Fruit fly (Drosophila melanogaster): ENCODE data around the gene Keap1.

Keap1 gene

dm6 chr3R:17065018-17065784 lies 14.5 kb downstream of the Keap1 start (continued):
- TF ChIP-seq CG10209 (GFP tag; optimal IDR thresholded peaks at IDR 0.05) (peak; percentile 93), D19B (GFP tag; optimal IDR thresholded peaks at IDR 0.05) (peak; percentile 85), knrl (GFP tag; IDR thresholded peaks at IDR 0.05; ENCODE audit: partially characterized antibody) (no peak), CG14965 (GFP tag; optimal IDR thresholded peaks at IDR 0.05; ENCODE audit: borderline replicate concordance) (peak; percentile 19), Drgx (GFP tag; IDR thresholded peaks at IDR 0.05) (peak; percentile 92), CG12071 (GFP tag; optimal IDR thresholded peaks at IDR 0.05) (peak; percentile 89), h (optimal IDR thresholded peaks at IDR 0.05) (no peak), crol (GFP tag; IDR thresholded peaks at IDR 0.05) (peak; percentile 98), CG17186 (GFP tag; optimal IDR thresholded peaks at IDR 0.05) (peak; percentile 25), repo (GFP tag; optimal IDR thresholded peaks at IDR 0.05) (peak; percentile 57), CG10654 (GFP tag; optimal IDR thresholded peaks at IDR 0.05) (peak; percentile 89), Oaz (GFP tag; IDR thresholded peaks at IDR 0.05) (peak; percentile 71), CG12769 (tag; optimal IDR thresholded peaks at IDR 0.05) (peak; percentile 96), CG4730 (GFP tag; IDR thresholded peaks at IDR 0.05) (peak; percentile 78), Hr78 (GFP tag; optimal IDR thresholded peaks at IDR 0.05) (peak in 1 of 2 experiments; percentile 87), CG17568 (GFP tag; optimal IDR thresholded peaks at IDR 0.05) (peak; percentile 86), CG2129 (GFP tag; IDR thresholded peaks at IDR 0.05; ENCODE audit: partially characterized antibody) (no peak), CG17829 (tag; optimal IDR thresholded peaks at IDR 0.05) (peak; percentile 95), hkb (optimal IDR thresholded peaks at IDR 0.05) (no peak), hkb (GFP tag; IDR thresholded peaks at IDR 0.05) (peak; percentile 91), Gug (GFP tag; IDR thresholded peaks at IDR 0.05) (peak; percentile 76), CG18011 (GFP tag; optimal IDR thresholded peaks at IDR 0.05) (peak; percentile 77), tio (GFP tag; optimal IDR thresholded peaks at IDR 0.05) (peak; percentile 88), Aef1 (GFP tag; IDR thresholded peaks at IDR 0.05) (peak; percentile 80), bsh (GFP tag; optimal IDR thresholded peaks at IDR 0.05) (peak; percentile 81 to 96), CG12391 (tag; optimal IDR thresholded peaks at IDR 0.05) (peak; percentile 97), CG4328 (GFP tag; optimal IDR thresholded peaks at IDR 0.05) (peak; percentile 86), seq (GFP tag; IDR thresholded peaks at IDR 0.05) (peak; percentile 81), fd3F (GFP tag; optimal IDR thresholded peaks at IDR 0.05) (peak; percentile 86), zfh1 (GFP tag; IDR thresholded peaks at IDR 0.05) (peak; percentile 84), CG17912 (GFP tag; optimal IDR thresholded peaks at IDR 0.05) (peak; percentile 88), D (optimal IDR thresholded peaks at IDR 0.05) (no peak), D (GFP tag; optimal IDR thresholded peaks at IDR 0.05) (peak; percentile 92), CG7271 (tag; optimal IDR thresholded peaks at IDR 0.05) (peak; percentile 48), Antp (GFP tag; optimal IDR thresholded peaks at IDR 0.05) (peak; percentile 87), lilli (GFP tag; optimal IDR thresholded peaks at IDR 0.05) (peak; percentile 97), E2f2 (GFP tag; IDR thresholded peaks at IDR 0.05) (peak; percentile 73; the same call in 1 of the 2 replicates), CG3847 (GFP tag; IDR thresholded peaks at IDR 0.05) (peak; percentile 85), CG11456 (GFP tag; IDR thresholded peaks at IDR 0.05) (peak; percentile 78), kni (GFP tag; optimal IDR thresholded peaks at IDR 0.05) (peak; percentile 98), CG16815 (GFP tag; optimal IDR thresholded peaks at IDR 0.05) (peak; percentile 86), CG4282 (GFP tag; optimal IDR thresholded peaks at IDR 0.05) (peak; percentile 55), Nf-YC (tag; optimal IDR thresholded peaks at IDR 0.05) (peak; percentile 81), Meics (GFP tag; optimal IDR thresholded peaks at IDR 0.05) (peak; percentile 94)

Data from whole organism, embryonic.